Worm (Caenorhabditis elegans): ENCODE results near the gene unc-5.

unc-5 gene

ce11 chrIV:5528285-5528684, at the start of gene unc-5:
unc-5 (minus strand) TSS chrIV:5528338.
- TF ChIP-seq unc-62 (GFP tag; optimal IDR thresholded peaks at IDR 0.05): no peak

- no peak for TF ChIP-seq unc-62 (GFP tag; optimal IDR thresholded peaks at IDR 0.05)
Measured at ce11 chrIV:5574033-5574432, 45.9 kb upstream of the unc-5 start, which contains the start of gene T12E12.6. T12E12.6 (minus strand) TSS chrIV:5574133.

DNA sequence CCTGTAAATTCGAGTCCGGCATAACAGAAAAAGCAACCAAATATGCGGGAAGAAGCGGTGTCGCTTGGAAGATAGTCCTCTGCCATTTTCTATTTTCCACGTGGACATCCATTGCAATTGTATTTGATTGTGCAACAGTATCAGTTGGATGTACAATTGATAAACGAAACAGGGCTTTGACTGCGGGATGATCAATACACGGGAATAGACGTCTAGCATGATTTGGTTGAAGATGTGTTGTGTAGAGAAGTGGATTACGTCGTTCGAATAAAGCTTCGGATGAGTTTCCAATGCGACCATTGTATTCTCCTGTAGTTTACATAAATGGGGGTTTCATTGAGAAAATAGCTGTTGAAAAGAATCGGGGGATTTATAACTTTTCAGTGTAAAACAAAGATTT, 44.6 kb upstream of the unc-5 start:
- no peak for TF ChIP-seq unc-62 (GFP tag; optimal IDR thresholded peaks at IDR 0.05)

ce11 chrIV:5565105-5565504, 37.0 kb upstream of the unc-5 start:
- TF ChIP-seq unc-62 (GFP tag; optimal IDR thresholded peaks at IDR 0.05): no peak

DNA sequence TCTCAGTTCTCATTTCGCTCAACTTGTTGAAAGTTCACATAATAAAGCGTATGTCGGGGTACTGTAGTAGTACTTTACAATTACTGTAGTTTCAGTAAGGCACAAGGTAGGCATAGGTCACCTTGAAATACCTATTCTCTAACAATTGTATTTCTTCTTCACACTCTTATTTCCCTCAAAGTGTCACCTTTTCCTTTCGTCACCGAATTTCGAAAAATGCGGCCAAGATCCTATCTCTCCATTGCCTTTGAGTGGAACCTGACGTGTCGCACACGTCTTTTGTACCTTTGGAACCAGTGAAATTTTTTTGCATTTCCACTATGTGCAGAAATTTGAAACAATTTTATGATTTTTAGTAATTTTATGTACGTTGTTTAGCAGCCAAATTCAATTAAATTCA, 36.2 kb upstream of the unc-5 start:
- TF ChIP-seq unc-62 (GFP tag; optimal IDR thresholded peaks at IDR 0.05): no peak

- TF ChIP-seq unc-62 (GFP tag; optimal IDR thresholded peaks at IDR 0.05): no peak
Measured at ce11 chrIV:5563280-5563679, 35.1 kb upstream of the unc-5 start.

- no peak for TF ChIP-seq unc-62 (GFP tag; optimal IDR thresholded peaks at IDR 0.05)
Measured at ce11 chrIV:5561497-5562155, 33.5 kb upstream of the unc-5 start.

ce11 chrIV:5561059-5561458, 32.9 kb upstream of the unc-5 start:
- no peak for TF ChIP-seq unc-62 (GFP tag; optimal IDR thresholded peaks at IDR 0.05)

DNA sequence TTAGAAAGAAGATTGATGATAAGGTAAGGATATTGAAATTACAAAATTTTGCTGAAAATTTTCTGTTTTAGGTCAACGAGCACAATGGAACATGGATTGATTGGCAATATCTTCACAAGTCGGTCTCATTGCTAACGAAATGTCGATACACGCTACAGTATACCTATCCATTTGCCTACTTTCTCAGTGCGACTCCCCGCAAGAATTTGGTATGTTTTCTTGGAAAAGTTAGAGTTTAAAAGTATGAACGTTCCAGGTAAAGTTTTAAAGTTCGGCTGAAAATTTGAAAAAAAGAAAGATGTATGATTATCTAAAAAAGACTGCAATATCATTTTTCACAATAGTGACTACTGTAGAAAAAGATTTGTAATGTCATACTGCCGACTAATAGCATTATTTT, 26.0 kb upstream of the unc-5 start:
- no peak for TF ChIP-seq unc-62 (GFP tag; optimal IDR thresholded peaks at IDR 0.05)

ce11 chrIV:5550676-5551184, 22.6 kb upstream of the unc-5 start, which contains the start of gene ari-2:
ari-2 (plus strand) TSS chrIV:5551134.
- TF ChIP-seq unc-62 (GFP tag; optimal IDR thresholded peaks at IDR 0.05): no peak

ce11 chrIV:5548843-5549242, 20.7 kb upstream of the unc-5 start:
- TF ChIP-seq unc-62 (GFP tag; optimal IDR thresholded peaks at IDR 0.05): no peak

DNA sequence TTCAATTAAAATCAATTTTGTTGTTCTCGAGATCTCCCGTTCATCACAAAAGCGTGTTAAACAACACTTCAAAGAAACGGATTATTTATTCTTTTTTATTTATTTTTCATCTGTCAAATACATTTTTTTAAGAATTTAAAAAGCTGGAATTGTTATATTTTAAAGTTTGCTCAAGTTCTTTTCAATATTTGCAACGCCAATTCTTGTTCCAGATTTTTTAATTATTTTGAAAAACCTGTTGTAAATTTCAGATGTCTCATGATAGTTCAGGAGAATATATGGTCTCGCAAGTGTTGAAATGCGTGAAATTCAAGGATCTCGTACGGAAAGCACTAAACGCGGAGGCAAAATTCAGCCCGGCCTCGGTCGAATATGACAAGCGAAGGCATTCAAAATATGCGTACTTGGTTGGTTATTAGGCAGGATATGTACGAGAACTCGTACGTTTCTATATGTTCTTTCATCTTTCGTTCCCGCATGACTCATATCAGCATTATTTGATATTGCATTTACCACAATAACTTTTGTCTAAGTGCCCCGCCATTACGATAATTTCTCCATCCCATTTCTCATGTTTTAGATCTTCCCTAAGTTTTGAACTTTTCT, 16.6 kb upstream of the unc-5 start, which contains the start of gene cec-6:
cec-6 (plus strand) TSS at position 252 of the 606 bp plus-strand sequence.
- TF ChIP-seq unc-62 (GFP tag; optimal IDR thresholded peaks at IDR 0.05): no peak

DNA sequence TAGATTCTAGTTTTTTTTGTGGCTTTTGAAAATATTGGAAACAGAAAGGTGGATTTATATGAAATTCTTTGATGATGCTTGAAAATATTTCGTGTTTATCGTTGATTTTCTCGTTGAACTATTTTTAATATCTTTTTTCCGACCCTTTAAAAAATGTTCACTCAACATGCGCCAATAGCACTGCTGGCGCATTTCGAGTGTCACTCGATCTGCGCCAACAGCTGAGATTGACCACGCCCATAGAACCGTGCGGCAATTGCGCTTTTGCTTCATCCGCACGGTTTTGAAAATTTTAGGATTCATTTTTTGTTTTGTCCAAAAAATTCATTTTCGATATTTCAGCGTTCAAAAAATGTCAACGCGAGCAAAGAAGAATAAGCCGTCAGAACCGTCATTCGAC, 13.1 kb upstream of the unc-5 start, which contains the start of gene tebp-2:
tebp-2 (plus strand) TSS at position 343 of the 400 bp plus-strand sequence.
- TF ChIP-seq unc-62 (GFP tag; optimal IDR thresholded peaks at IDR 0.05): no peak

- TF ChIP-seq unc-62 (GFP tag; optimal IDR thresholded peaks at IDR 0.05): no peak
Measured at ce11 chrIV:5537813-5538538, 9.8 kb upstream of the unc-5 start, which contains the start of the genes fem-1 and drp-1. fem-1 (minus strand) TSS chrIV:5537962. drp-1 (plus strand) TSS chrIV:5538488.

ce11 chrIV:5535780-5536179, 7.6 kb upstream of the unc-5 start:
- no peak for TF ChIP-seq unc-62 (GFP tag; optimal IDR thresholded peaks at IDR 0.05)

DNA sequence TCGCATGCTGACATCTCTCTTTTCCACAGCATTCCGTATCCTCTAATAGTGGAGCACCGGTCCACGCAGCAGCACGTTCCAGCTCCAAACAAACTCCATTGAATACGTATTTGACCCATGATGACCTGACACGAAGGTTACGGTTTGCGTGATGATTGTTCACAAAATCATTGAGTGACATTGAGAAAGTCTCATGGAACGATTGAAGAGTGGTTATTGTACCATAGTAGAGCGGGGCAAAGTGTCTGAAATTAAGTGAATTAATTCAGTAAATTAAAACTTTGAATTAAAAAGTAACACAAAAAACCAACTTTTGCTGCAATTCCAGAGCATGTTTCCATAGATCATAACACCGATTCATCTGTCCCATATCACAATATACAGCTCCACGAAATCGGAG, 6.5 kb upstream of the unc-5 start:
- TF ChIP-seq unc-62 (GFP tag; optimal IDR thresholded peaks at IDR 0.05): no peak

All from whole organism, dauer.